Fruit fly (Drosophila melanogaster) whole organism, embryonic: ENCODE results near the gene Pcyt1.

Source experiments
- Atf3 ChIP-seq: fragments of 200-800 bp; sonication (Bioruptor generic); optimal IDR thresholded peaks from 3 replicates; lab custom pipeline; 2016; ENCODE audit warnings: missing biosample characterization, missing genetic modification characterization
- BEAF-32 ChIP-seq: fragments of 200-800 bp; sonication (Bioruptor generic); optimal IDR thresholded peaks from 3 replicates; lab custom pipeline; 2017; ENCODE audit warnings: missing biosample characterization, missing genetic modification characterization, mild to moderate bottlenecking, moderate library complexity, missing genetic modification reagents
- BtbVII ChIP-seq: fragments of 200-800 bp; sonication (Bioruptor generic); optimal IDR thresholded peaks from 3 replicates; lab custom pipeline; 2017; ENCODE audit warnings: missing biosample characterization, mild to moderate bottlenecking, missing genetic modification characterization
- CG10565 ChIP-seq: fragments of 200-800 bp; sonication (Bioruptor generic); optimal IDR thresholded peaks from 3 replicates; lab custom pipeline; 2016; ENCODE audit warnings: missing biosample characterization, mild to moderate bottlenecking, missing genetic modification characterization
- CG11504 ChIP-seq: fragments of 200-800 bp; sonication (Bioruptor generic); optimal IDR thresholded peaks from 3 replicates; lab custom pipeline; 2019; ENCODE audit warnings: missing biosample characterization, mild to moderate bottlenecking, missing genetic modification characterization, moderate library complexity
- CG12104 ChIP-seq: fragments of 200-800 bp; sonication (Bioruptor generic); optimal IDR thresholded peaks from 3 replicates; lab custom pipeline; 2016; ENCODE audit warnings: missing biosample characterization, missing genetic modification characterization
- CG14667 ChIP-seq: fragments of 200-800 bp; sonication (Bioruptor generic); IDR thresholded peaks from 2 replicates; pipeline ENCODE4 v1.3.6; 2022; ENCODE audit warnings: missing biosample characterization, missing genetic modification characterization
- CG14710 ChIP-seq: fragments of 200-800 bp; sonication (Bioruptor generic); optimal IDR thresholded peaks from 3 replicates; lab custom pipeline; 2019; ENCODE audit warnings: missing biosample characterization, mild to moderate bottlenecking, missing genetic modification characterization, moderate library complexity
- CG15269 ChIP-seq: fragments of 200-800 bp; sonication (Bioruptor generic); optimal IDR thresholded peaks from 2 replicates; lab custom pipeline; 2018; ENCODE audit warnings: missing biosample characterization, mild to moderate bottlenecking, missing genetic modification characterization, moderate library complexity
- CG17568 ChIP-seq: fragments of 200-800 bp; sonication (Bioruptor generic); optimal IDR thresholded peaks from 2 replicates; lab custom pipeline; 2018; ENCODE audit warnings: missing biosample characterization, mild to moderate bottlenecking, missing genetic modification characterization, moderate library complexity
- CG2120 ChIP-seq: fragments of 200-800 bp; sonication (Bioruptor generic); optimal IDR thresholded peaks from 3 replicates; lab custom pipeline; 2016; ENCODE audit warnings: missing biosample characterization, missing genetic modification characterization
- CG30431 ChIP-seq: fragments of 200-800 bp; sonication (Bioruptor generic); optimal IDR thresholded peaks from 2 replicates; lab custom pipeline; 2017; ENCODE audit warnings: missing biosample characterization, missing genetic modification characterization
- CG32767 ChIP-seq: fragments of 200-800 bp; sonication (Bioruptor generic); IDR thresholded peaks from 2 replicates; pipeline ENCODE4 v1.3.6; 2022; ENCODE audit warnings: missing biosample characterization, missing genetic modification characterization
- CG33557 ChIP-seq: fragments of 200-800 bp; sonication (Bioruptor generic); optimal IDR thresholded peaks from 2 replicates; lab custom pipeline; 2019; ENCODE audit warnings: missing biosample characterization, mild to moderate bottlenecking, missing genetic modification characterization, moderate library complexity
- CG5953 ChIP-seq: fragments of 200-800 bp; sonication (Bioruptor generic); IDR thresholded peaks from 2 replicates; pipeline ENCODE4 v1.3.6; 2022; ENCODE audit warnings: missing biosample characterization, missing genetic modification characterization
- CG7556 ChIP-seq: fragments of 200-800 bp; sonication (Bioruptor generic); optimal IDR thresholded peaks from 2 replicates; lab custom pipeline; 2017; ENCODE audit warnings: missing biosample characterization, mild to moderate bottlenecking, missing genetic modification characterization
- CHES-1-like ChIP-seq: fragments of 200-800 bp; sonication (Bioruptor generic); optimal IDR thresholded peaks from 2 replicates; lab custom pipeline; 2016; ENCODE audit warnings: missing biosample characterization, missing genetic modification characterization
- Dad ChIP-seq: fragments of 200-800 bp; sonication (Bioruptor generic); optimal IDR thresholded peaks from 3 replicates; lab custom pipeline; 2016; ENCODE audit warnings: missing biosample characterization, missing genetic modification characterization
- Dip3 ChIP-seq: fragments of 200-800 bp; sonication (Bioruptor generic); optimal IDR thresholded peaks from 3 replicates; lab custom pipeline; 2016; ENCODE audit warnings: missing biosample characterization, missing genetic modification characterization
- NC2β ChIP-seq: fragments of 200-800 bp; sonication (Bioruptor generic); optimal IDR thresholded peaks from 2 replicates; lab custom pipeline; 2016; ENCODE audit warnings: missing biosample characterization, missing genetic modification characterization
- Ravus ChIP-seq: fragments of 200-800 bp; sonication (Bioruptor generic); IDR thresholded peaks from 2 replicates; pipeline ENCODE4 v1.3.6; 2022; ENCODE audit warnings: missing biosample characterization, missing genetic modification characterization
- Scr ChIP-seq: fragments of 200-800 bp; sonication (Bioruptor generic); IDR thresholded peaks from 2 replicates; pipeline ENCODE4 v1.3.6; 2022; ENCODE audit warnings: missing biosample characterization, missing genetic modification characterization; ENCODE audit not compliant: partially characterized antibody
- Sin3A ChIP-seq: fragments of >200 bp; optimal IDR thresholded peaks from 2 replicates; lab custom pipeline; 2018
- Xbp1 ChIP-seq: fragments of 200-800 bp; sonication (Bioruptor generic); optimal IDR thresholded peaks from 3 replicates; lab custom pipeline; 2016; ENCODE audit warnings: missing biosample characterization, mild to moderate bottlenecking, missing genetic modification characterization
- abd-A ChIP-seq: fragments of 200-800 bp; sonication (Bioruptor generic); optimal IDR thresholded peaks from 3 replicates; lab custom pipeline; 2019; ENCODE audit warnings: missing biosample characterization, mild to moderate bottlenecking, missing genetic modification characterization, moderate library complexity
- ac ChIP-seq: fragments of 200-800 bp; sonication (Bioruptor generic); optimal IDR thresholded peaks from 3 replicates; lab custom pipeline; 2017; ENCODE audit warnings: missing biosample characterization, mild to moderate bottlenecking, missing genetic modification characterization
- chif ChIP-seq, 2 experiments: fragments of 200-800 bp; sonication (Bioruptor generic); optimal IDR thresholded peaks; 3 replicates each; lab custom pipeline; 2016; ENCODE audit warnings: missing biosample characterization in 2 of 2, missing genetic modification characterization in 2 of 2
- da ChIP-seq: fragments of 200-800 bp; sonication (Bioruptor generic); optimal IDR thresholded peaks from 2 replicates; lab custom pipeline; 2016; ENCODE audit warnings: missing biosample characterization, missing genetic modification characterization
- ewg ChIP-seq: fragments of 200-800 bp; sonication (Bioruptor generic); optimal IDR thresholded peaks from 3 replicates; lab custom pipeline; 2017; ENCODE audit warnings: mild to moderate bottlenecking, missing biosample characterization, missing genetic modification reagents, missing genetic modification characterization
- fd102C ChIP-seq: fragments of 200-800 bp; sonication (Bioruptor generic); optimal IDR thresholded peaks from 2 replicates; lab custom pipeline; 2018; ENCODE audit warnings: missing biosample characterization, mild to moderate bottlenecking, missing genetic modification characterization, moderate library complexity
- fd64A ChIP-seq: fragments of 200-800 bp; sonication (Bioruptor generic); optimal IDR thresholded peaks from 3 replicates; lab custom pipeline; 2018; ENCODE audit warnings: missing biosample characterization, mild to moderate bottlenecking, missing genetic modification characterization
- gfzf ChIP-seq: fragments of 200-800 bp; sonication (Bioruptor generic); optimal IDR thresholded peaks from 2 replicates; lab custom pipeline; 2016; ENCODE audit warnings: missing biosample characterization, mild to moderate bottlenecking, missing genetic modification characterization, moderate library complexity
- gsb-n ChIP-seq: fragments of 200-800 bp; sonication (Bioruptor generic); optimal IDR thresholded peaks from 3 replicates; lab custom pipeline; 2018; ENCODE audit warnings: missing biosample characterization, mild to moderate bottlenecking, missing genetic modification characterization
- h ChIP-seq: fragments of >200 bp; optimal IDR thresholded peaks from 2 replicates; lab custom pipeline; 2017
- hb ChIP-seq: fragments of 200-800 bp; sonication (Bioruptor generic); IDR thresholded peaks from 3 replicates; pipeline ENCODE4 v1.3.6; 2022; ENCODE audit warnings: missing biosample characterization, missing genetic modification characterization; ENCODE audit not compliant: partially characterized antibody
- luna ChIP-seq: fragments of 200-800 bp; sonication (Bioruptor generic); optimal IDR thresholded peaks from 2 replicates; lab custom pipeline; 2016; ENCODE audit warnings: missing biosample characterization, missing genetic modification characterization
- nmo ChIP-seq: fragments of 200-800 bp; sonication (Bioruptor generic); optimal IDR thresholded peaks from 2 replicates; lab custom pipeline; 2018; ENCODE audit warnings: missing biosample characterization, mild to moderate bottlenecking, missing genetic modification characterization, moderate library complexity
- oc ChIP-seq: fragments of 200-800 bp; sonication (Bioruptor generic); optimal IDR thresholded peaks from 2 replicates; lab custom pipeline; 2018; ENCODE audit warnings: missing biosample characterization, mild to moderate bottlenecking, missing genetic modification characterization, moderate library complexity
- pho ChIP-seq: fragments of 200-800 bp; sonication (Bioruptor generic); optimal IDR thresholded peaks from 2 replicates; lab custom pipeline; 2016; ENCODE audit warnings: missing biosample characterization, missing genetic modification characterization
- phol ChIP-seq: fragments of 200-800 bp; sonication (Bioruptor generic); optimal IDR thresholded peaks from 3 replicates; lab custom pipeline; 2018; ENCODE audit warnings: missing biosample characterization, mild to moderate bottlenecking, missing genetic modification characterization, moderate library complexity
- pnt ChIP-seq: fragments of 200-800 bp; sonication (Bioruptor generic); optimal IDR thresholded peaks from 3 replicates; lab custom pipeline; 2016; ENCODE audit warnings: missing biosample characterization, missing genetic modification characterization
- psq ChIP-seq: fragments of 200-800 bp; sonication (Bioruptor generic); optimal IDR thresholded peaks from 2 replicates; lab custom pipeline; 2017; ENCODE audit warnings: missing biosample characterization, missing genetic modification characterization
- pum ChIP-seq: fragments of 200-800 bp; sonication (Bioruptor generic); optimal IDR thresholded peaks from 2 replicates; lab custom pipeline; 2016; ENCODE audit warnings: missing biosample characterization, missing genetic modification characterization
- schlank ChIP-seq: fragments of 200-800 bp; sonication (Bioruptor generic); optimal IDR thresholded peaks from 2 replicates; lab custom pipeline; 2018; ENCODE audit warnings: missing biosample characterization, mild to moderate bottlenecking, missing genetic modification characterization
- scrt ChIP-seq: fragments of 200-800 bp; sonication (Bioruptor generic); optimal IDR thresholded peaks from 2 replicates; lab custom pipeline; 2018; ENCODE audit warnings: missing biosample characterization, mild to moderate bottlenecking, missing genetic modification characterization, moderate library complexity
- so ChIP-seq: fragments of 200-800 bp; sonication (Bioruptor generic); IDR thresholded peaks from 3 replicates; pipeline ENCODE4 v1.3.6; 2022; ENCODE audit warnings: missing biosample characterization, missing genetic modification characterization
- unc-4 ChIP-seq: fragments of 200-800 bp; sonication (Bioruptor generic); IDR thresholded peaks from 2 replicates; pipeline ENCODE4 v1.3.6; 2022; ENCODE audit warnings: missing biosample characterization, missing genetic modification characterization; ENCODE audit not compliant: partially characterized antibody
- vvl ChIP-seq: fragments of 200-800 bp; sonication (Bioruptor generic); IDR thresholded peaks from 2 replicates; pipeline ENCODE4 v1.3.6; 2022; ENCODE audit warnings: missing biosample characterization, missing genetic modification characterization
- zen ChIP-seq: fragments of 200-800 bp; sonication (Bioruptor generic); optimal IDR thresholded peaks from 3 replicates; lab custom pipeline; 2018; ENCODE audit warnings: missing biosample characterization, mild to moderate bottlenecking, missing genetic modification characterization, moderate library complexity

The Pcyt1 gene

dm6 chr3L:1568225-1569161 is 22.6 kb downstream of the Pcyt1 start, which contains the start of gene CG7879 (continued):
- peak; percentile 46; the same call in 1 of the 2 replicates for TF ChIP-seq unc-4
- TF ChIP-seq schlank (tag; lab: Kevin White, UChicago) = no peak
- TF ChIP-seq luna = no peak
- peak; percentile 99 for TF ChIP-seq phol
- peak; percentile 33 for TF ChIP-seq ewg (GFP tag; lab: Kevin White, UChicago)
- no peak for TF ChIP-seq Ravus (GFP tag; lab: Robert Waterston, UW)
- no peak for TF ChIP-seq Dip3 (GFP tag; lab: Kevin White, UChicago)
- TF ChIP-seq Atf3 (GFP tag; lab: Kevin White, UChicago) = no peak
- TF ChIP-seq hb (GFP tag; lab: Robert Waterston, UW) = no peak
- peak; percentile 75 for TF ChIP-seq nmo (GFP tag; lab: Kevin White, UChicago)
- peak; percentile 43 for TF ChIP-seq BEAF-32
- TF ChIP-seq CG7556 (GFP tag; lab: Kevin White, UChicago) = no peak
- 0 out of 2 replicates have a peak, but pooled peaks have one; percentile 20 for TF ChIP-seq CG5953 (GFP tag; lab: Robert Waterston, UW)
- no peak for TF ChIP-seq h (lab: Kevin White, UChicago)
- no peak for TF ChIP-seq Dad (GFP tag; lab: Kevin White, UChicago)
- TF ChIP-seq CG17568 (GFP tag; lab: Kevin White, UChicago) = no peak
- peak; percentile 40 for TF ChIP-seq Xbp1 (GFP tag; lab: Kevin White, UChicago)
- TF ChIP-seq CG12104 (GFP tag; lab: Kevin White, UChicago) = no peak
- no peak for TF ChIP-seq da (GFP tag; lab: Kevin White, UChicago)
- TF ChIP-seq CG11504 = no peak
- no peak for TF ChIP-seq CG2120
- no peak for TF ChIP-seq Scr
- no peak for TF ChIP-seq zen
- TF ChIP-seq BtbVII (GFP tag; lab: Kevin White, UChicago) = peak; percentile 62
- TF ChIP-seq fd64A (GFP tag; lab: Kevin White, UChicago) = no peak
- TF ChIP-seq CG14667 = no peak
- peak; percentile 17 for TF ChIP-seq vvl
- no peak for TF ChIP-seq gsb-n (tag; lab: Kevin White, UChicago)
- peak; percentile 72 for TF ChIP-seq CG14710 (tag; lab: Kevin White, UChicago)
- TF ChIP-seq abd-A = no peak
- TF ChIP-seq NC2β = no peak
- TF ChIP-seq oc (tag; lab: Kevin White, UChicago) = no peak
- no peak for TF ChIP-seq CHES-1-like (GFP tag; lab: Kevin White, UChicago)
- TF ChIP-seq psq (GFP tag; lab: Kevin White, UChicago) = peak; percentile 43
- TF ChIP-seq so (GFP tag; lab: Robert Waterston, UW) = no peak
- peak; percentile 31 for TF ChIP-seq pum (GFP tag; lab: Kevin White, UChicago)
- TF ChIP-seq scrt (GFP tag; lab: Kevin White, UChicago) = no peak
- no peak for TF ChIP-seq CG15269
- TF ChIP-seq gfzf (GFP tag; lab: Kevin White, UChicago) = peak; percentile 84
- TF ChIP-seq pho (GFP tag; lab: Kevin White, UChicago) = no peak
- peak; percentile 55; the same call in 1 of the 2 replicates for TF ChIP-seq CG32767 (GFP tag; lab: Robert Waterston, UW)
- peak; percentile 14 for TF ChIP-seq pnt (GFP tag; lab: Kevin White, UChicago)
- TF ChIP-seq CG33557 = no peak
- no peak for TF ChIP-seq fd102C (GFP tag; lab: Kevin White, UChicago)
- no peak for TF ChIP-seq ac
- no peak for TF ChIP-seq CG30431 (GFP tag; lab: Kevin White, UChicago)
- no peak for TF ChIP-seq CG10565
- peak; percentile 62 for TF ChIP-seq Sin3A (lab: Kevin White, UChicago)
- no peak for TF ChIP-seq chif (GFP tag; optimal IDR thresholded peaks at IDR 0.05; lab: Kevin White, UChicago)
